Worm (Caenorhabditis elegans) whole organism, mixed stage, embryonic: Measurements from ENCODE around the gene C35B1.4.

ENCODE experiments used
- M03D4.4 ChIP-seq: sonication (generic microtip); optimal IDR thresholded peaks from 2 replicates; lab custom pipeline; 2017; ENCODE audit warnings: mild to moderate bottlenecking, missing genetic modification characterization, missing compliant biosample characterization
- bed-3 ChIP-seq: fragments of 200-800 bp; sonication (Bioruptor generic); optimal IDR thresholded peaks from 3 replicates; lab custom pipeline; 2018; ENCODE audit warnings: mild to moderate bottlenecking, missing genetic modification characterization, moderate library complexity, missing compliant biosample characterization
- blmp-1 ChIP-seq: fragments of 150-350 bp; optimal IDR thresholded peaks from 2 replicates; lab custom pipeline; 2014; ENCODE audit warnings: missing biosample characterization, missing genetic modification characterization
- ceh-39 ChIP-seq: fragments of 150-350 bp; optimal IDR thresholded peaks from 2 replicates; lab custom pipeline; 2014; ENCODE audit warnings: missing biosample characterization, missing genetic modification characterization
- ceh-43 ChIP-seq: fragments of 200-800 bp; sonication (Bioruptor generic); optimal IDR thresholded peaks from 2 replicates; lab custom pipeline; 2018; ENCODE audit warnings: mild to moderate bottlenecking, missing genetic modification characterization, moderate library complexity, missing compliant biosample characterization
- ceh-83 ChIP-seq: fragments of 200-800 bp; sonication (Bioruptor generic); optimal IDR thresholded peaks from 2 replicates; lab custom pipeline; 2018; ENCODE audit warnings: mild to moderate bottlenecking, missing genetic modification characterization, missing compliant biosample characterization
- ces-1 ChIP-seq: fragments of 150-350 bp; optimal IDR thresholded peaks from 2 replicates; lab custom pipeline; 2014; ENCODE audit warnings: missing biosample characterization, missing genetic modification reagents, missing genetic modification characterization
- cnd-1 ChIP-seq: fragments of 200-800 bp; sonication (Bioruptor generic); optimal IDR thresholded peaks from 2 replicates; lab custom pipeline; 2018; ENCODE audit warnings: mild to moderate bottlenecking, missing genetic modification characterization, missing compliant biosample characterization
- drap-1 ChIP-seq: fragments of 200-800 bp; sonication (Bioruptor generic); optimal IDR thresholded peaks from 3 replicates; lab custom pipeline; 2018; ENCODE audit warnings: mild to moderate bottlenecking, missing genetic modification characterization, missing compliant biosample characterization
- elt-1 ChIP-seq: sonication (generic microtip); optimal IDR thresholded peaks from 2 replicates; lab custom pipeline; 2017; ENCODE audit warnings: missing genetic modification characterization, mild to moderate bottlenecking, missing compliant biosample characterization, antibody characterized with exemption, moderate library complexity, borderline replicate concordance; ENCODE audit not compliant: insufficient read depth
- flh-1 ChIP-seq: fragments of 200-800 bp; sonication (Bioruptor generic); optimal IDR thresholded peaks from 2 replicates; lab custom pipeline; 2018; ENCODE audit warnings: mild to moderate bottlenecking, missing genetic modification characterization, moderate library complexity, missing compliant biosample characterization
- ham-2 ChIP-seq: fragments of 200-800 bp; sonication (Bioruptor generic); optimal IDR thresholded peaks from 2 replicates; lab custom pipeline; 2018; ENCODE audit warnings: mild to moderate bottlenecking, missing genetic modification characterization, missing compliant biosample characterization
- hlh-1 ChIP-seq: fragments of 150-350 bp; optimal IDR thresholded peaks from 2 replicates; lab custom pipeline; 2014; ENCODE audit warnings: missing biosample characterization, missing genetic modification reagents, missing genetic modification characterization
- lin-13 ChIP-seq: fragments of 150-350 bp; optimal IDR thresholded peaks from 2 replicates; lab custom pipeline; 2014; ENCODE audit warnings: missing biosample characterization, missing genetic modification characterization
- lin-32 ChIP-seq: fragments of 200-800 bp; sonication (Bioruptor generic); optimal IDR thresholded peaks from 2 replicates; lab custom pipeline; 2018; ENCODE audit warnings: mild to moderate bottlenecking, missing genetic modification characterization, missing compliant biosample characterization
- lsy-2 ChIP-seq: fragments of 150-350 bp; optimal IDR thresholded peaks from 2 replicates; lab custom pipeline; 2014; ENCODE audit warnings: missing biosample characterization, missing genetic modification characterization
- mep-1 ChIP-seq: fragments of 150-350 bp; optimal IDR thresholded peaks from 2 replicates; lab custom pipeline; 2017; ENCODE audit warnings: missing biosample characterization, missing genetic modification reagents, missing genetic modification characterization, inconsistent platforms
- mls-2 ChIP-seq: sonication (generic microtip); optimal IDR thresholded peaks from 2 replicates; lab custom pipeline; 2016; ENCODE audit warnings: mild to moderate bottlenecking, missing genetic modification characterization, moderate library complexity, missing compliant biosample characterization
- nhr-2 ChIP-seq: fragments of 150-350 bp; optimal IDR thresholded peaks from 2 replicates; lab custom pipeline; 2014; ENCODE audit warnings: missing biosample characterization, missing genetic modification characterization
- nhr-237 ChIP-seq: fragments of 150-350 bp; optimal IDR thresholded peaks from 2 replicates; lab custom pipeline; 2014; ENCODE audit warnings: missing biosample characterization, missing genetic modification characterization
- nhr-28 ChIP-seq: fragments of 150-350 bp; optimal IDR thresholded peaks from 2 replicates; lab custom pipeline; 2014; ENCODE audit warnings: missing biosample characterization, missing genetic modification characterization
- nhr-76 ChIP-seq: sonication (generic microtip); optimal IDR thresholded peaks from 2 replicates; lab custom pipeline; 2017; ENCODE audit warnings: missing biosample characterization, missing genetic modification characterization
- pha-4 ChIP-seq: fragments of 150-350 bp; optimal IDR thresholded peaks from 2 replicates; lab custom pipeline; 2018; ENCODE audit warnings: missing biosample characterization, missing genetic modification reagents, missing genetic modification characterization
- sem-2 ChIP-seq: fragments of 200-800 bp; sonication (Bioruptor generic); optimal IDR thresholded peaks from 2 replicates; lab custom pipeline; 2018; ENCODE audit warnings: mild to moderate bottlenecking, missing genetic modification characterization, missing compliant biosample characterization
- sptf-1 ChIP-seq: sonication (generic microtip); optimal IDR thresholded peaks from 2 replicates; lab custom pipeline; 2017; ENCODE audit warnings: mild to moderate bottlenecking, missing genetic modification characterization, moderate library complexity, missing compliant biosample characterization
- unc-120 ChIP-seq: sonication (generic microtip); optimal IDR thresholded peaks from 2 replicates; lab custom pipeline; 2017; ENCODE audit warnings: missing genetic modification characterization, missing compliant biosample characterization; ENCODE audit not compliant: poor library complexity, severe bottlenecking
- unc-39 ChIP-seq: fragments of 150-350 bp; optimal IDR thresholded peaks from 2 replicates; lab custom pipeline; 2014; ENCODE audit warnings: missing biosample characterization, missing genetic modification characterization
- unc-62 ChIP-seq: fragments of 150-350 bp; optimal IDR thresholded peaks from 2 replicates; lab custom pipeline; 2014; ENCODE audit warnings: missing biosample characterization, missing genetic modification reagents, missing genetic modification characterization
- ztf-11 ChIP-seq: fragments of 150-350 bp; optimal IDR thresholded peaks from 2 replicates; lab custom pipeline; 2014; ENCODE audit warnings: missing biosample characterization, missing genetic modification characterization

The C35B1.4 gene

DNA sequence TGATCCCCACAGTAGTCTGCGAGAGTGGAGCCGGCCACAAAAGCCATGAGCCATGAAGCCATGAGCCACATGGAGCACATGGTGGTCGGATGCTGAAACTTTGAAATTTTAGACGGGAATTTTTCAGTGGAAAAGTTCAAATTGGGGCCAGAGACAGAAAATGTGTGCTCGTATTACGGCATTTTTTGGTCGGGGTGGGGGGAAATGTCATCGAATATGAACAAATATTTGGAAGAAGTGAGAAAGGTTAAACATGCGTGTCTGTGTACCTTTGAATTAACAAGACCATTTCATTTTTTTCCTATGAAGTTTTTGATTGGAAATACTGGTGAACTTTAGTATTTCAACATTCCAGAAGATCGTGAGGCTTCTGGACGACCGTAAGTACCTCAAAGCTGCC is 28.1 kb upstream of the C35B1.4 start, which contains the start of gene wrt-5:
Gene wrt-5, minus strand, starts transcription at position 101 of the 400 bp plus-strand sequence.
- TF ChIP-seq ceh-83 (GFP tag; lab: Kevin White, UChicago) (no peak), nhr-2 (tag; lab: Kevin White, UChicago) (no peak), unc-120 (tag; lab: Kevin White, UChicago) (no peak), nhr-237 (tag; lab: Kevin White, UChicago) (no peak), lin-13 (tag; lab: Kevin White, UChicago) (no peak), mep-1 (no peak), M03D4.4 (tag; lab: Kevin White, UChicago) (no peak), blmp-1 (no peak), nhr-28 (tag; lab: Kevin White, UChicago) (no peak), ces-1 (GFP tag; lab: Kevin White, UChicago) (no peak), flh-1 (no peak)

DNA sequence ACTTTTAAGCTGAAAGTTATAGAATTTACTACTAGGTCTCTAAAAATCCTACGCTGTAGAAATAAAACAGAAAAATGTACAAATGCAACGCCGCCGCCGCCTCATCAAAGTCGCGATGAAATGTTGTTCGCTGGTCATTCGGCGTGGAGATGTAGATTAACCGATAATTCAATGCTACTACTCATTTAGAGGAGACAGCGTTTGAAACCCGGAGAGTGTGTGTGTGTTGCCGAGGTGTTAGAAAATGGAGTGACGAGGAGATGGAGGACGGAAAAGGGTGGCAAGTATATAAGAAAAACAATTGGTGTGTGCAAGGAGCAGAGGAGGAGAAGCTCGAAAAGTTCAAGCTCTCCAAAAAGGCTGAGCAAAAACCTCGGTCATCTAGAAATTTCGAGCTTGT is 27.3 kb upstream of the C35B1.4 start:
- peak; percentile 82 for TF ChIP-seq ces-1 (GFP tag; lab: Kevin White, UChicago)
- no peak for TF ChIP-seq nhr-76

DNA sequence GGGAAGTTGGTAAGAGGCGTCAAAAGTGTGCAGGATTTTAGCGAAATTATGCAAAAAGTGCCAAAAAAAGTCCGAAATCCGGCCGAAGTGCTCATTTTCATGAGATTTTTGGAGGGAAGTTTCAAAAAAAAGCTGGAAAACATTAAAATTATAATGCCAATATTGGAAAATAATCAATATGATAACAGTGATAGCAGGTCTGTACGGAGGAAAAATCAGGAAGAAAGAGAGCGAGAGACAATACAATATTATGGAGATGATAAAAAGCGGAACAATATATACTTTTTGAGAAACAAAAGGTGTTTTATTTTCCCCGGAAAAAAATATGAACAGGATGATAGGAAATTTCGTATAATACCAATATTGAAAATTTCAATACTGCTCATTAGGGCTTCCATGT is 26.2 kb upstream of the C35B1.4 start:
- no peak for TF ChIP-seq ham-2 (GFP tag; lab: Kevin White, UChicago)
- TF ChIP-seq, all 35 proteins: peak for 0

DNA sequence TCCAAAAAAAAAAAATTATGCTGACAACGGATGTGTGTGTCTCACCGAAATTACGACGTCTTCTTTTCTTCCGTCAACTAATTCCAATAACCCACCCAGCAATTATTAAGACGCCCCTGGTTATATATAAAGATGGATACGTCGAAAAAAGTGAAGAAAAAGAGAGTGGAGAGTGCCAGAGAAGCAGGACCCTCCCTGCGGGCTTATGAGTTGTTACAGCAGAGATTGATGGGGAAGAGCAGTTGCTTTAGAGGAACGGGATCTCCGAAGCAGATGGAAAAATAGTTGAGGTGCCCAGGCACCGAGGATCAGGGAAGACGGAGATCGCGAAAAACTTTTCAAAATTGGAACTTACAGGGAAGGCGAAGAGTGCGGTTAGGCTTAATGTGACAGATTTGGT is 24.3 kb upstream of the C35B1.4 start:
- no peak for TF ChIP-seq bed-3 (GFP tag; lab: Kevin White, UChicago)
- TF ChIP-seq mls-2 (tag; lab: Kevin White, UChicago): no peak
- TF ChIP-seq blmp-1: no peak
- peak; percentile 84 for TF ChIP-seq hlh-1 (tag; lab: Kevin White, UChicago)
- TF ChIP-seq sptf-1 (tag; lab: Kevin White, UChicago): no peak
- no peak for TF ChIP-seq unc-39
- peak; percentile 30 for TF ChIP-seq unc-120 (tag; lab: Kevin White, UChicago)
- peak; percentile 30 for TF ChIP-seq unc-62 (GFP tag; lab: Kevin White, UChicago)
- TF ChIP-seq ceh-83 (GFP tag; lab: Kevin White, UChicago): no peak
- TF ChIP-seq flh-1: no peak

DNA sequence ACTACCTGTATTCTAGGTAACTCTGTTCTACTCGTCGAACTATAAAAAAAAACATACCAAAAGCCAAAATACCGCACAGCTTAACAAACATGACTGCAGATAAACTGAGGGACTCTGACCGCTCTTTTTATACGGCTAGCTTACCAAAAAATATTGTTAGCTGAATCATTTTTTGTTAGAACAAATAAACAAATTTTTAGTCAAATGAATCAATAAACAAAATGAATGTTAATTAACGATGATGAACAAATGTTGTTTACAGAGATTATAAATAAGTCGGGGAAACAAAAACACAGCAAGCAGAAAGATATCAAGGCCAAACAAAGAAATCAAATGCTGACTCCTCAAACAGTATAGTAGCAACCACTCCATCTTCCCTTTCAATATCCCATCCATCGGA is 16.0 kb upstream of the C35B1.4 start, which contains the start of gene ilys-6:
Gene ilys-6, minus strand, starts transcription at position 101 of the 400 bp plus-strand sequence.
- no peak for TF ChIP-seq sptf-1 (tag; lab: Kevin White, UChicago)
- TF ChIP-seq mls-2 (tag; lab: Kevin White, UChicago): no peak
- TF ChIP-seq nhr-28 (tag; lab: Kevin White, UChicago): no peak
- TF ChIP-seq sem-2 (GFP tag; lab: Kevin White, UChicago): no peak
- TF ChIP-seq ceh-83 (GFP tag; lab: Kevin White, UChicago): no peak
- no peak for TF ChIP-seq M03D4.4 (tag; lab: Kevin White, UChicago)
- no peak for TF ChIP-seq lsy-2 (tag; lab: Kevin White, UChicago)
- no peak for TF ChIP-seq drap-1 (GFP tag; lab: Kevin White, UChicago)
- TF ChIP-seq, all 35 proteins: peak for 0

DNA sequence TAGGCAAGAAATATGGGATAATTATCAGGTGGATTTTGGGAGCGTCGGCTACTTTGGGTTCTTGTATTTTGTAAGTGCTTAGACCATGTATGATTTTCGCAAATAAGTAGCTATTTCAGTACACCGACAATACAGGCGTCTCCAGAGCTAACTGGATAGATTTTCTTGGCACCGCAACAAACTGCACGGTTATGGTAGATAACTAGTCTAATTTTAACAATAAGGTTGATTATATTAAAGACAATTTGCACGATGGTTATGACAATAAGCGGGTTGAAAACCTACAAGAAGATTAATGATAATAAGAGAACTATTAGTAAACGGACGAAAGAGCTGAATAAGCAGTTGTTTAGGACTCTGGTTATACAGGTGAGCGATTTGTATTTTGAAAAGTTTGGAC is 12.3 kb upstream of the C35B1.4 start:
- TF ChIP-seq ztf-11 (tag; lab: Kevin White, UChicago) (no peak), ceh-43 (GFP tag; lab: Kevin White, UChicago) (no peak), M03D4.4 (tag; lab: Kevin White, UChicago) (no peak), elt-1 (tag; lab: Kevin White, UChicago) (no peak), blmp-1 (no peak), ces-1 (GFP tag; lab: Kevin White, UChicago) (no peak), cnd-1 (no peak)

DNA sequence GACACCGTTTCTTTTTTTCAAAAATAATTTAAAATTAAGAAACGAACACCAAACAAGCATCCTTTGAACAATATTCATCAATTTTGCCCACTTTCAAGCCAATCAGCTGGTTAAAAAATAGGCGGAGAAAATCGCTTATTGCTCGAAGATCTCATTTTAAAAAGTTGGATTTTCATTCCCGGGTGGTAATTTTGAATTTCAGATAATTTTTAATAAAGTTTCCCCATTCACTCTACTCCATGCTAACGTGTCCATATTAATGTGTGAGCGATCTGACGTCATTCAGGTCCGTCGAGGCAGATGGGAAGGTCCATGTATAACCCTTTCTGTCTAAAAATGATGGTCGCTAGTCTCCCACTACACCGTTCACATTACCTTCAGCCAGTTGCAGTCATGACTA is 11.1 kb upstream of the C35B1.4 start, which contains the start of gene fbxb-55:
Gene fbxb-55, plus strand, starts transcription at position 301 of the 400 bp plus-strand sequence.
- no peak for TF ChIP-seq unc-62 (GFP tag; lab: Kevin White, UChicago)
- no peak for TF ChIP-seq lin-32 (GFP tag; lab: Kevin White, UChicago)
- no peak for TF ChIP-seq elt-1 (tag; lab: Kevin White, UChicago)
- no peak for TF ChIP-seq lin-13 (tag; lab: Kevin White, UChicago)
- no peak for TF ChIP-seq ceh-43 (GFP tag; lab: Kevin White, UChicago)
- no peak for TF ChIP-seq sem-2 (GFP tag; lab: Kevin White, UChicago)
- no peak for TF ChIP-seq bed-3 (GFP tag; lab: Kevin White, UChicago)
- TF ChIP-seq sptf-1 (tag; lab: Kevin White, UChicago): no peak
- TF ChIP-seq unc-120 (tag; lab: Kevin White, UChicago): no peak
- no peak for TF ChIP-seq ceh-39 (tag; lab: Kevin White, UChicago)
- TF ChIP-seq pha-4 (tag; lab: Kevin White, UChicago): no peak
